Fruit fly (Drosophila melanogaster) whole organism, prepupa: Measurements from ENCODE around the gene Sc2.

Experiments
- Blimp-1 ChIP-seq: fragments of 200-800 bp; sonication (Bioruptor generic); optimal IDR thresholded peaks from 3 replicates; lab custom pipeline; 2017; ENCODE audit warnings: missing biosample characterization, missing genetic modification characterization, mild to moderate bottlenecking, moderate library complexity, missing genetic modification reagents
- CG16779 ChIP-seq: fragments of 200-800 bp; sonication (Bioruptor generic); optimal IDR thresholded peaks from 3 replicates; lab custom pipeline; 2017; ENCODE audit warnings: missing biosample characterization, mild to moderate bottlenecking, missing genetic modification characterization
- CG31627 ChIP-seq: fragments of 200-800 bp; sonication (Bioruptor generic); optimal IDR thresholded peaks from 3 replicates; lab custom pipeline; 2016; ENCODE audit warnings: missing biosample characterization, missing genetic modification characterization
- CG32006 ChIP-seq: fragments of 200-800 bp; sonication (Bioruptor generic); optimal IDR thresholded peaks from 3 replicates; lab custom pipeline; 2017; ENCODE audit warnings: missing biosample characterization, mild to moderate bottlenecking, missing genetic modification characterization
- CG34406 ChIP-seq: fragments of 200-800 bp; sonication (Bioruptor generic); optimal IDR thresholded peaks from 3 replicates; lab custom pipeline; 2016; ENCODE audit warnings: missing biosample characterization, missing genetic modification characterization
- CG6163 ChIP-seq: fragments of 200-800 bp; sonication (Bioruptor generic); IDR thresholded peaks from 3 replicates; pipeline ENCODE4 v1.3.6; 2022; ENCODE audit warnings: missing biosample characterization, missing genetic modification characterization
- Lpt ChIP-seq: fragments of 200-800 bp; sonication (Bioruptor generic); optimal IDR thresholded peaks from 3 replicates; lab custom pipeline; 2016; ENCODE audit warnings: missing biosample characterization, missing genetic modification characterization
- Smox ChIP-seq: fragments of 200-800 bp; sonication (Bioruptor generic); optimal IDR thresholded peaks from 3 replicates; lab custom pipeline; 2016; ENCODE audit warnings: missing biosample characterization, missing genetic modification characterization
- eg ChIP-seq: fragments of 200-800 bp; sonication (Bioruptor generic); IDR thresholded peaks from 3 replicates; pipeline ENCODE4 v1.3.6; 2022; ENCODE audit warnings: missing biosample characterization, missing genetic modification characterization

dm6 chr3L:3925487-3925886 is 22.2 kb downstream of the Sc2 start:
- TF ChIP-seq CG31627 (GFP tag; lab: Kevin White, UChicago) (no peak), CG34406 (GFP tag; lab: Kevin White, UChicago) (no peak), Smox (no peak), CG16779 (tag; lab: Kevin White, UChicago) (no peak), CG6163 (no peak), eg (GFP tag; lab: Robert Waterston, UW) (no peak), Lpt (GFP tag; lab: Kevin White, UChicago) (no peak), CG32006 (GFP tag; lab: Kevin White, UChicago) (no peak), Blimp-1 (GFP tag; lab: Kevin White, UChicago) (no peak)
